Worm (Caenorhabditis elegans) whole organism, young adult: ENCODE measurements around the gene skr-19.

Source experiments
- B0261.1 ChIP-seq: sonication (generic microtip); optimal IDR thresholded peaks from 2 replicates; lab custom pipeline; 2016; ENCODE audit warnings: mild to moderate bottlenecking, missing genetic modification characterization, moderate library complexity, missing compliant biosample characterization
- B0336.3 ChIP-seq: fragments of 200-800 bp; sonication (Bioruptor generic); IDR thresholded peaks from 2 replicates; pipeline ENCODE4 v1.3.6; 2022; ENCODE audit warnings: missing genetic modification characterization, missing compliant biosample characterization
- D2030.7 ChIP-seq: fragments of 200-800 bp; sonication (Bioruptor generic); IDR thresholded peaks from 2 replicates; pipeline ENCODE4 v1.3.6; 2022; ENCODE audit warnings: missing genetic modification reagents, missing genetic modification characterization, missing compliant biosample characterization
- F10E7.11 ChIP-seq: sonication (generic microtip); optimal IDR thresholded peaks from 2 replicates; lab custom pipeline; 2017; ENCODE audit warnings: mild to moderate bottlenecking, missing genetic modification characterization, moderate library complexity, missing compliant biosample characterization
- F49E8.2 ChIP-seq: sonication (generic microtip); optimal IDR thresholded peaks from 3 replicates; lab custom pipeline; 2017; ENCODE audit warnings: missing genetic modification characterization, mild to moderate bottlenecking, missing compliant biosample characterization, antibody characterized with exemption, moderate library complexity; ENCODE audit not compliant: insufficient read depth
- K12H6.12 ChIP-seq: fragments of 200-800 bp; sonication (Bioruptor generic); optimal IDR thresholded peaks from 2 replicates; lab custom pipeline; 2018; ENCODE audit warnings: mild to moderate bottlenecking, missing genetic modification characterization, missing compliant biosample characterization
- Y56A3A.18 ChIP-seq: fragments of 200-800 bp; sonication (Bioruptor generic); IDR thresholded peaks from 2 replicates; pipeline ENCODE4 v1.3.6; 2022; ENCODE audit warnings: missing genetic modification reagents, missing genetic modification characterization, missing compliant biosample characterization
- aptf-2 ChIP-seq: fragments of 200-800 bp; sonication (Bioruptor generic); conservative IDR thresholded peaks from 2 replicates; pipeline ENCODE4 v1.3.6; 2022; ENCODE audit warnings: missing genetic modification reagents, missing genetic modification characterization, missing compliant biosample characterization
- atf-7 ChIP-seq: sonication (generic microtip); optimal IDR thresholded peaks from 2 replicates; lab custom pipeline; 2017; ENCODE audit warnings: mild to moderate bottlenecking, missing genetic modification characterization, missing compliant biosample characterization
- attf-5 ChIP-seq: fragments of 200-800 bp; sonication (Bioruptor generic); optimal IDR thresholded peaks from 2 replicates; lab custom pipeline; 2018; ENCODE audit warnings: mild to moderate bottlenecking, missing genetic modification characterization, missing compliant biosample characterization
- cebp-1 ChIP-seq, 2 experiments: fragments of 200-800 bp in 1 of 2; sonication (Bioruptor generic) in 1 of 2; sonication (generic microtip) in 1 of 2; IDR thresholded peaks in 1 of 2; optimal IDR thresholded peaks in 1 of 2; 2 replicates each; pipeline versions ENCODE4 v1.3.6 to Lab custom; 2017 to 2022; ENCODE audit warnings: missing compliant biosample characterization in 2 of 2, missing genetic modification characterization in 2 of 2, mild to moderate bottlenecking in 1 of 2, missing genetic modification reagents in 1 of 2, moderate library complexity in 1 of 2
- cebp-2 ChIP-seq: fragments of 200-800 bp; sonication (Bioruptor generic); IDR thresholded peaks from 2 replicates; pipeline ENCODE4 v1.3.6; 2022; ENCODE audit warnings: missing genetic modification characterization, missing compliant biosample characterization
- chd-7 ChIP-seq: sonication (generic microtip); optimal IDR thresholded peaks from 2 replicates; lab custom pipeline; 2016; ENCODE audit warnings: mild to moderate bottlenecking, missing genetic modification characterization, moderate library complexity, missing compliant biosample characterization
- dpff-1 ChIP-seq: sonication (generic microtip); optimal IDR thresholded peaks from 2 replicates; lab custom pipeline; 2017; ENCODE audit warnings: mild to moderate bottlenecking, missing genetic modification characterization, missing compliant biosample characterization
- ets-4 ChIP-seq: fragments of 200-800 bp; sonication (Bioruptor generic); optimal IDR thresholded peaks from 2 replicates; lab custom pipeline; 2018; ENCODE audit warnings: mild to moderate bottlenecking, missing genetic modification characterization, missing compliant biosample characterization
- gei-17 ChIP-seq: fragments of 200-800 bp; sonication (Bioruptor generic); optimal IDR thresholded peaks from 2 replicates; lab custom pipeline; 2018; ENCODE audit warnings: mild to moderate bottlenecking, missing genetic modification characterization, missing compliant biosample characterization
- hmg-1.2 ChIP-seq: fragments of 200-800 bp; sonication (Bioruptor generic); IDR thresholded peaks from 2 replicates; pipeline ENCODE4 v1.3.6; 2022; ENCODE audit warnings: missing genetic modification reagents, missing genetic modification characterization, missing compliant biosample characterization
- hsf-1 ChIP-seq: fragments of 200-800 bp; sonication (Bioruptor generic); IDR thresholded peaks from 2 replicates; pipeline ENCODE4 v1.3.6; 2022; ENCODE audit warnings: missing genetic modification reagents, missing genetic modification characterization, missing compliant biosample characterization
- mxl-1 ChIP-seq: sonication (generic microtip); optimal IDR thresholded peaks from 2 replicates; lab custom pipeline; 2016; ENCODE audit warnings: missing genetic modification characterization, missing compliant biosample characterization
- nfya-2 ChIP-seq: fragments of 200-800 bp; sonication (Bioruptor generic); IDR thresholded peaks from 2 replicates; pipeline ENCODE4 v1.3.6; 2022; ENCODE audit warnings: missing genetic modification reagents, missing genetic modification characterization, missing compliant biosample characterization
- nhr-27 ChIP-seq: fragments of 200-800 bp; sonication (Bioruptor generic); optimal IDR thresholded peaks from 2 replicates; lab custom pipeline; 2018; ENCODE audit warnings: mild to moderate bottlenecking, missing genetic modification characterization, moderate library complexity, missing compliant biosample characterization
- nhr-80 ChIP-seq: sonication (generic microtip); optimal IDR thresholded peaks from 2 replicates; lab custom pipeline; 2016; ENCODE audit warnings: missing genetic modification characterization, missing compliant biosample characterization
- nhr-90 ChIP-seq: sonication (generic microtip); optimal IDR thresholded peaks from 2 replicates; lab custom pipeline; 2016; ENCODE audit warnings: missing genotype, mild to moderate bottlenecking, missing genetic modification characterization, missing compliant biosample characterization
- rcor-1 ChIP-seq: fragments of 200-800 bp; sonication (Bioruptor generic); IDR thresholded peaks from 2 replicates; pipeline ENCODE4 v1.3.6; 2022; ENCODE audit warnings: missing genetic modification reagents, missing genetic modification characterization, missing compliant biosample characterization
- snpc-1.1 ChIP-seq: sonication (generic microtip); optimal IDR thresholded peaks from 2 replicates; lab custom pipeline; 2017; ENCODE audit warnings: missing genetic modification characterization, mild to moderate bottlenecking, missing compliant biosample characterization, antibody characterized with exemption, moderate library complexity, missing genotype, missing genetic modification reagents; ENCODE audit not compliant: insufficient read depth
- snpc-4 ChIP-seq, 5 experiments: fragments of 150-350 bp in 1 of 5; sonication (generic microtip) in 4 of 5; optimal IDR thresholded peaks; 2 replicates each; lab custom pipeline; 2014 to 2018; ENCODE audit warnings: missing genetic modification characterization in 5 of 5, missing biosample characterization in 3 of 5, antibody characterized with exemption in 2 of 5, mild to moderate bottlenecking in 2 of 5, missing compliant biosample characterization in 2 of 5, missing genotype in 2 of 5, moderate library complexity in 2 of 5, missing genetic modification reagents in 1 of 5
- somi-1 ChIP-seq: fragments of 200-800 bp; sonication (Bioruptor generic); optimal IDR thresholded peaks from 2 replicates; lab custom pipeline; 2018; ENCODE audit warnings: mild to moderate bottlenecking, missing genetic modification characterization, missing compliant biosample characterization
- tbp1 ChIP-seq: fragments of 200-800 bp; sonication (Bioruptor generic); optimal IDR thresholded peaks from 2 replicates; lab custom pipeline; 2018; ENCODE audit warnings: mild to moderate bottlenecking, missing genetic modification characterization, missing compliant biosample characterization
- unc-130 ChIP-seq: sonication (generic microtip); optimal IDR thresholded peaks from 2 replicates; lab custom pipeline; 2016; ENCODE audit warnings: missing genetic modification reagents, missing genetic modification characterization, missing compliant biosample characterization
- unc-62 ChIP-seq: fragments of 150-350 bp; optimal IDR thresholded peaks from 2 replicates; lab custom pipeline; 2014; ENCODE audit warnings: missing biosample characterization, missing genetic modification reagents, missing genetic modification characterization
- zfh-2 ChIP-seq: fragments of 200-800 bp; sonication (Bioruptor generic); conservative IDR thresholded peaks from 2 replicates; pipeline ENCODE4 v1.3.6; 2022; ENCODE audit warnings: missing genetic modification reagents, missing genetic modification characterization, missing compliant biosample characterization
- ztf-26 ChIP-seq: sonication (generic microtip); optimal IDR thresholded peaks from 2 replicates; lab custom pipeline; 2017; ENCODE audit warnings: missing genetic modification characterization, missing compliant biosample characterization
- ztf-28 ChIP-seq: fragments of 200-800 bp; sonication (Bioruptor generic); IDR thresholded peaks from 2 replicates; pipeline ENCODE4 v1.3.6; 2022; ENCODE audit warnings: missing genetic modification reagents, missing genetic modification characterization, missing compliant biosample characterization

Gene skr-19

ce11 chrX:13247614-13248013, 23.1 kb upstream of the skr-19 start:
- TF ChIP-seq snpc-1.1 (tag; lab: Kevin White, UChicago): no peak
- TF ChIP-seq nhr-80 (tag; lab: Kevin White, UChicago): peak; percentile 77
- no peak for TF ChIP-seq cebp-1 (GFP tag; IDR thresholded peaks at IDR 0.05; lab: Robert Waterston, UW)
- TF ChIP-seq cebp-1 (tag; optimal IDR thresholded peaks at IDR 0.05; lab: Kevin White, UChicago): peak; percentile 0

ce11 chrX:13246668-13247358, 22.3 kb upstream of the skr-19 start:
- TF ChIP-seq rcor-1 (GFP tag; lab: Robert Waterston, UW): no peak
- no peak for TF ChIP-seq aptf-2 (GFP tag; lab: Robert Waterston, UW)
- TF ChIP-seq cebp-2 (GFP tag; lab: Robert Waterston, UW): no peak
- no peak for TF ChIP-seq D2030.7
- no peak for TF ChIP-seq F10E7.11
- TF ChIP-seq K12H6.12 (tag; lab: Kevin White, UChicago): no peak
- TF ChIP-seq dpff-1 (tag; lab: Kevin White, UChicago): no peak
- TF ChIP-seq nfya-2 (GFP tag; lab: Robert Waterston, UW): no peak
- TF ChIP-seq ztf-26: no peak
- no peak for TF ChIP-seq F49E8.2
- TF ChIP-seq chd-7 (tag; lab: Kevin White, UChicago): no peak

- TF ChIP-seq somi-1 (no peak), ztf-26 (no peak), hmg-1.2 (GFP tag; lab: Robert Waterston, UW) (no peak), cebp-1 (GFP tag; IDR thresholded peaks at IDR 0.05; lab: Robert Waterston, UW) (no peak), cebp-1 (tag; optimal IDR thresholded peaks at IDR 0.05; lab: Kevin White, UChicago) (no peak), attf-5 (GFP tag; lab: Kevin White, UChicago) (no peak)
These were observed 20.6 kb upstream of the skr-19 start, which contains the start of gene hpl-1 for ce11 chrX:13245090-13245489. Gene hpl-1, plus strand, starts transcription at chrX:13245390.

ce11 chrX:13242231-13242630, 17.7 kb upstream of the skr-19 start, which contains the start of gene K08H2.5:
Gene K08H2.5, minus strand, starts transcription at chrX:13242331.
- TF ChIP-seq unc-130 (GFP tag; lab: Kevin White, UChicago) (no peak), nhr-27 (tag; lab: Kevin White, UChicago) (no peak), hsf-1 (GFP tag; lab: Robert Waterston, UW) (no peak), snpc-4 (GFP tag; optimal IDR thresholded peaks at IDR 0.05; lab: Kevin White, UChicago) (no peak), snpc-4 (tag; optimal IDR thresholded peaks at IDR 0.05; lab: Kevin White, UChicago) (no peak)

ce11 chrX:13238197-13238596, 13.7 kb upstream of the skr-19 start, which contains the start of gene K08H2.4:
Gene K08H2.4, plus strand, starts transcription at chrX:13238497.
- TF ChIP-seq zfh-2 (GFP tag; lab: Robert Waterston, UW): no peak
- no peak for TF ChIP-seq F10E7.11
- no peak for TF ChIP-seq Y56A3A.18
- no peak for TF ChIP-seq B0261.1
- no peak for TF ChIP-seq hsf-1 (GFP tag; lab: Robert Waterston, UW)
- TF ChIP-seq B0336.3 (GFP tag; lab: Robert Waterston, UW): no peak
- no peak for TF ChIP-seq ztf-28 (GFP tag; lab: Robert Waterston, UW)
- TF ChIP-seq mxl-1: no peak
- no peak for TF ChIP-seq tbp1 (GFP tag; lab: Kevin White, UChicago)
- TF ChIP-seq ets-4 (GFP tag; lab: Kevin White, UChicago): no peak
- no peak for TF ChIP-seq gei-17
- TF ChIP-seq atf-7 (tag; lab: Kevin White, UChicago): no peak
- TF ChIP-seq nhr-90 (tag; lab: Kevin White, UChicago): no peak
- no peak for TF ChIP-seq unc-62
